Fruit fly (Drosophila melanogaster) whole organism, wandering third instar larva: ENCODE data around the gene Blm.

ENCODE experiments used
- N ChIP-seq: fragments of >200 bp; optimal IDR thresholded peaks from 2 replicates; lab custom pipeline; 2018; ENCODE audit warnings: missing biosample characterization, missing external identifiers, missing genetic modification characterization
- Sp1 ChIP-seq: fragments of 200-800 bp; sonication (Bioruptor generic); optimal IDR thresholded peaks from 3 replicates; lab custom pipeline; 2019; ENCODE audit warnings: missing biosample characterization, mild to moderate bottlenecking, missing genetic modification characterization, moderate library complexity
- br ChIP-seq: fragments of 200-800 bp; sonication (Bioruptor generic); optimal IDR thresholded peaks from 2 replicates; lab custom pipeline; 2016; ENCODE audit warnings: missing biosample characterization, missing genetic modification characterization
- dl ChIP-seq, 2 experiments: fragments of 175-275, 200-275 bp in 1 of 2; fragments of 200-275 bp in 1 of 2; sonication (Bioruptor generic); optimal IDR thresholded peaks; lab custom pipeline; 2018; ENCODE audit warnings: mild to moderate bottlenecking in 2 of 2, missing biosample characterization in 2 of 2, missing genetic modification characterization in 2 of 2, moderate library complexity in 2 of 2; ENCODE audit not compliant: partially characterized antibody in 2 of 2, insufficient read depth in 1 of 2
- pan ChIP-seq: fragments of >200 bp; optimal IDR thresholded peaks from 2 replicates; lab custom pipeline; 2017

- TF ChIP-seq N (GFP tag; lab: Kevin White, UChicago) (no peak), Sp1 (no peak), br (GFP tag; lab: Kevin White, UChicago) (no peak), pan (lab: Kevin White, UChicago) (no peak), dl (GFP tag; optimal IDR thresholded peaks at IDR 0.05; lab: Kevin White, UChicago; ENCODE audit: insufficient read depth in 1 of 2, partially characterized antibody in 2 of 2) (no peak)
Measured at dm6 chr3R:11758160-11758506, 16.6 kb upstream of the Blm start.
